Fruit fly (Drosophila melanogaster) S2 (cell line): Measurements from ENCODE around the gene CG42272.

Source experiments
- CG8478 ChIP-seq: fragments of >200 bp; optimal IDR thresholded peaks from 2 replicates; lab custom pipeline; 2018
- CTCF ChIP-seq, 2 experiments: fragments of >200 bp; optimal IDR thresholded peaks; 2 replicates each; lab custom pipeline; 2018

- no peak for TF ChIP-seq CTCF (optimal IDR thresholded peaks at IDR 0.05; lab: Kevin White, UChicago)
- TF ChIP-seq CG8478 (lab: Kevin White, UChicago), result no peak
Observed at dm6 chr3L:5819310-5819709, 16.5 kb downstream of the CG42272 start.
